In the genomic region with DNA sequence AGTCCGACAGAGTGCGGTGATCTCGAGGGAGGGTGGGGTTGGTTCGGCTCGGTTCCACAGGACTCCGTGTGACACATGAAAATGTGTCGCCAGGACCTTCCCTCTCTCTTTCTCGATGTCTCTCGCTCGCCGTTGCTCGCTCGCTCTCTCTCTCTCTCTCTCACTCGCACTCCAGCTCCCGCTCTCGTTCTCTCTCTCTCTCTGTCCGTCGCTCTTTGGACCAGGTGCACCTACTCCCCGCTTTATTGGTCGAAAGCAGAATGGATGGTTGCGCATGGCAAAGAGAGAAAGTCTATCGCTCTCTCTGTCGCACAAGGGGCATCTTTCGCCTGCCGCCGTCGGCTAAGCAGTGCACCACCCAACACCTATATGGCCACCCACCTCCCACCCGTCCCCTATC, we compare ENCODE assay signal across 1 fruit fly cellular context.
TF ChIP-seq lines count a peak whose summit lies in the region.

No protein-coding gene starts in this region.

TF ChIP-seq in whole organism, embryonic, 481 proteins besides CTCF, POLR2A, EP300 and RAD21 (continued from another document):
- TF ChIP-seq Nf-YC (tag; optimal IDR thresholded peaks at IDR 0.05; lab: Kevin White, UChicago) (peak; percentile 97), tup (GFP tag; optimal IDR thresholded peaks at IDR 0.05; lab: Kevin White, UChicago) (no peak), CG2129 (GFP tag; IDR thresholded peaks at IDR 0.05; lab: Robert Waterston, UW; ENCODE audit: partially characterized antibody) (no peak), unpg (GFP tag; optimal IDR thresholded peaks at IDR 0.05; lab: Kevin White, UChicago) (no peak), CG10321 (GFP tag; IDR thresholded peaks at IDR 0.05; lab: Robert Waterston, UW) (peak; percentile 66; the same call in 1 of the 2 replicates), CG1832 (GFP tag; optimal IDR thresholded peaks at IDR 0.05; lab: Kevin White, UChicago) (peak; percentile 93), cg (GFP tag; optimal IDR thresholded peaks at IDR 0.05; lab: Kevin White, UChicago) (peak; percentile 71), CG1647 (GFP tag; optimal IDR thresholded peaks at IDR 0.05; lab: Kevin White, UChicago) (no peak), pho (GFP tag; optimal IDR thresholded peaks at IDR 0.05; lab: Kevin White, UChicago) (no peak), Dref (GFP tag; IDR thresholded peaks at IDR 0.05; lab: Robert Waterston, UW) (no peak), B-H2 (GFP tag; optimal IDR thresholded peaks at IDR 0.05; lab: Kevin White, UChicago) (no peak), Deaf1 (tag; optimal IDR thresholded peaks at IDR 0.05; lab: Kevin White, UChicago) (peak; percentile 81), CG3163 (GFP tag; optimal IDR thresholded peaks at IDR 0.05; lab: Kevin White, UChicago) (peak; percentile 96), CG7786 (GFP tag; optimal IDR thresholded peaks at IDR 0.05; lab: Kevin White, UChicago) (no peak), dmrt99B (tag; optimal IDR thresholded peaks at IDR 0.05; lab: Kevin White, UChicago) (no peak), CG9797 (GFP tag; optimal IDR thresholded peaks at IDR 0.05; lab: Kevin White, UChicago) (no peak), CG14860 (GFP tag; IDR thresholded peaks at IDR 0.05; lab: Robert Waterston, UW; ENCODE audit: partially characterized antibody) (no peak), CG3847 (GFP tag; IDR thresholded peaks at IDR 0.05; lab: Robert Waterston, UW) (no peak), CG15479 (GFP tag; optimal IDR thresholded peaks at IDR 0.05; lab: Kevin White, UChicago) (peak; percentile 41), crol (GFP tag; IDR thresholded peaks at IDR 0.05; lab: Robert Waterston, UW) (0 out of 2 replicates have a peak, but pooled peaks have one; percentile 54), yki (optimal IDR thresholded peaks at IDR 0.05; lab: Kevin White, UChicago) (peak; percentile 86), hth (optimal IDR thresholded peaks at IDR 0.05; lab: Kevin White, UChicago) (no peak), Nf-YA (GFP tag; IDR thresholded peaks at IDR 0.05; lab: Robert Waterston, UW) (peak; percentile 64; the same call in 1 of the 2 replicates), CG13287 (GFP tag; IDR thresholded peaks at IDR 0.05; lab: Robert Waterston, UW; ENCODE audit: partially characterized antibody) (no peak), E2f2 (GFP tag; IDR thresholded peaks at IDR 0.05; lab: Robert Waterston, UW) (no peak), CG2199 (GFP tag; IDR thresholded peaks at IDR 0.05; lab: Robert Waterston, UW) (0 out of 3 replicates have a peak, but pooled peaks have one; percentile 60), dati (GFP tag; IDR thresholded peaks at IDR 0.05; lab: Robert Waterston, UW) (no peak), CG17802 (tag; optimal IDR thresholded peaks at IDR 0.05; lab: Kevin White, UChicago) (no peak), so (GFP tag; IDR thresholded peaks at IDR 0.05; lab: Robert Waterston, UW) (0 out of 3 replicates have a peak, but pooled peaks have one; percentile 28), CG31224 (GFP tag; IDR thresholded peaks at IDR 0.05; lab: Robert Waterston, UW) (no peak), Hr78 (GFP tag; optimal IDR thresholded peaks at IDR 0.05; lab: Kevin White, UChicago) (no peak), CG8478 (optimal IDR thresholded peaks at IDR 0.05; lab: Kevin White, UChicago) (peak; percentile 89), ham (GFP tag; IDR thresholded peaks at IDR 0.05; lab: Robert Waterston, UW) (no peak), ewg (GFP tag; optimal IDR thresholded peaks at IDR 0.05; lab: Kevin White, UChicago) (peak; percentile 84), vvl (GFP tag; IDR thresholded peaks at IDR 0.05; lab: Robert Waterston, UW) (no peak), CG7271 (tag; optimal IDR thresholded peaks at IDR 0.05; lab: Kevin White, UChicago) (no peak), CG34224 (GFP tag; IDR thresholded peaks at IDR 0.05; lab: Robert Waterston, UW; ENCODE audit: partially characterized antibody) (no peak), TFAM (GFP tag; optimal IDR thresholded peaks at IDR 0.05; lab: Kevin White, UChicago) (no peak), D (optimal IDR thresholded peaks at IDR 0.05; lab: Kevin White, UChicago) (peak; percentile 9), D (GFP tag; optimal IDR thresholded peaks at IDR 0.05; lab: Kevin White, UChicago) (no peak), dmrt11E (tag; optimal IDR thresholded peaks at IDR 0.05; lab: Kevin White, UChicago) (no peak), CG3726 (GFP tag; IDR thresholded peaks at IDR 0.05; lab: Robert Waterston, UW) (no peak), CG13296 (GFP tag; optimal IDR thresholded peaks at IDR 0.05; lab: Kevin White, UChicago) (no peak), disco-r (GFP tag; optimal IDR thresholded peaks at IDR 0.05; lab: Kevin White, UChicago) (peak; percentile 68), seq (GFP tag; IDR thresholded peaks at IDR 0.05; lab: Robert Waterston, UW) (peak; percentile 52), sens (GFP tag; lab: Kevin White, UChicago) (peak; percentile 50), CG4854 (GFP tag; optimal IDR thresholded peaks at IDR 0.05; lab: Kevin White, UChicago) (no peak), CG9437 (GFP tag; optimal IDR thresholded peaks at IDR 0.05; lab: Kevin White, UChicago) (no peak), Kr (GFP tag; optimal IDR thresholded peaks at IDR 0.05; lab: Kevin White, UChicago) (no peak), CG8089 (GFP tag; optimal IDR thresholded peaks at IDR 0.05; lab: Kevin White, UChicago) (no peak), CG11398 (GFP tag; optimal IDR thresholded peaks at IDR 0.05; lab: Kevin White, UChicago) (no peak), YL-1 (GFP tag; optimal IDR thresholded peaks at IDR 0.05; lab: Kevin White, UChicago) (no peak), dm (GFP tag; optimal IDR thresholded peaks at IDR 0.05; lab: Kevin White, UChicago) (no peak), C15 (GFP tag; IDR thresholded peaks at IDR 0.05; lab: Robert Waterston, UW) (no peak), ap (GFP tag; IDR thresholded peaks at IDR 0.05; lab: Robert Waterston, UW) (no peak), jing (GFP tag; optimal IDR thresholded peaks at IDR 0.05; lab: Kevin White, UChicago) (peak; percentile 21), CG2116 (GFP tag; optimal IDR thresholded peaks at IDR 0.05; lab: Kevin White, UChicago) (no peak), Bgb (GFP tag; IDR thresholded peaks at IDR 0.05; lab: Robert Waterston, UW; ENCODE audit: partially characterized antibody) (no peak), Trl (optimal IDR thresholded peaks at IDR 0.05; lab: Kevin White, UChicago) (peak; percentile 88 to 97), Trl (GFP tag; optimal IDR thresholded peaks at IDR 0.05; lab: Kevin White, UChicago) (peak; percentile 14), CG17361 (GFP tag; IDR thresholded peaks at IDR 0.05; lab: Robert Waterston, UW) (no peak), stwl (tag; optimal IDR thresholded peaks at IDR 0.05; lab: Kevin White, UChicago) (no peak), Mes4 (GFP tag; optimal IDR thresholded peaks at IDR 0.05; lab: Kevin White, UChicago) (no peak), Ssrp (tag; optimal IDR thresholded peaks at IDR 0.05; lab: Kevin White, UChicago) (no peak), CG10431 (GFP tag; optimal IDR thresholded peaks at IDR 0.05; lab: Kevin White, UChicago) (no peak), onecut (GFP tag; IDR thresholded peaks at IDR 0.05; lab: Robert Waterston, UW) (no peak), Jarid2 (GFP tag; optimal IDR thresholded peaks at IDR 0.05; lab: Kevin White, UChicago) (peak; percentile 57), amos (GFP tag; IDR thresholded peaks at IDR 0.05; lab: Robert Waterston, UW; ENCODE audit: partially characterized antibody) (no peak), chn (GFP tag; optimal IDR thresholded peaks at IDR 0.05; lab: Kevin White, UChicago) (peak; percentile 74), ind (GFP tag; optimal IDR thresholded peaks at IDR 0.05; lab: Kevin White, UChicago) (no peak)
